Fruit fly (Drosophila melanogaster) whole organism, embryonic: ENCODE measurements around the gene CG33262.

Source experiments
- Atf3 ChIP-seq: fragments of 200-800 bp; sonication (Bioruptor generic); optimal IDR thresholded peaks from 3 replicates; lab custom pipeline; 2016; ENCODE audit warnings: missing biosample characterization, missing genetic modification characterization
- CG11085 ChIP-seq: fragments of 200-800 bp; sonication (Bioruptor generic); IDR thresholded peaks from 2 replicates; pipeline ENCODE4 v1.3.6; 2022; ENCODE audit warnings: missing biosample characterization, missing genetic modification characterization
- CG11723 ChIP-seq: fragments of 200-800 bp; sonication (Bioruptor generic); optimal IDR thresholded peaks from 2 replicates; lab custom pipeline; 2017; ENCODE audit warnings: missing biosample characterization, mild to moderate bottlenecking, missing genetic modification characterization
- CG15073 ChIP-seq: fragments of 200-800 bp; sonication (Bioruptor generic); optimal IDR thresholded peaks from 2 replicates; lab custom pipeline; 2016; ENCODE audit warnings: missing biosample characterization, missing genetic modification characterization
- CG16779 ChIP-seq: fragments of 200-800 bp; sonication (Bioruptor generic); IDR thresholded peaks from 2 replicates; pipeline ENCODE4 v1.3.6; 2022; ENCODE audit warnings: missing biosample characterization, missing genetic modification characterization
- CG17328 ChIP-seq: fragments of 200-800 bp; sonication (Bioruptor generic); IDR thresholded peaks from 2 replicates; pipeline ENCODE4 v1.3.6; 2022; ENCODE audit warnings: missing biosample characterization, missing genetic modification characterization
- CG17802 ChIP-seq: fragments of 200-800 bp; sonication (Bioruptor generic); optimal IDR thresholded peaks from 2 replicates; lab custom pipeline; 2018; ENCODE audit warnings: missing biosample characterization, mild to moderate bottlenecking, missing genetic modification characterization, moderate library complexity
- CG17912 ChIP-seq: fragments of 200-800 bp; sonication (Bioruptor generic); optimal IDR thresholded peaks from 2 replicates; lab custom pipeline; 2018; ENCODE audit warnings: missing biosample characterization, mild to moderate bottlenecking, missing genetic modification characterization
- CG31388 ChIP-seq: fragments of 200-800 bp; sonication (Bioruptor generic); optimal IDR thresholded peaks from 2 replicates; lab custom pipeline; 2016; ENCODE audit warnings: missing biosample characterization, missing genetic modification characterization
- CG32532 ChIP-seq: fragments of 200-800 bp; sonication (Bioruptor generic); IDR thresholded peaks from 2 replicates; pipeline ENCODE4 v1.3.6; 2022; ENCODE audit warnings: missing biosample characterization, missing genetic modification characterization
- CG3726 ChIP-seq: fragments of 200-800 bp; sonication (Bioruptor generic); IDR thresholded peaks from 3 replicates; pipeline ENCODE4, ENCODE4 v1.3.6; 2022; ENCODE audit warnings: missing biosample characterization, missing genetic modification characterization
- CG6689 ChIP-seq: fragments of 200-800 bp; sonication (Bioruptor generic); IDR thresholded peaks from 2 replicates; pipeline ENCODE4 v1.3.6; 2022; ENCODE audit warnings: missing biosample characterization, missing genetic modification characterization
- CG6791 ChIP-seq: fragments of 200-800 bp; sonication (Bioruptor generic); IDR thresholded peaks from 3 replicates; pipeline ENCODE4 v1.3.6; 2022; ENCODE audit warnings: missing biosample characterization, missing genetic modification characterization; ENCODE audit not compliant: partially characterized antibody
- CG7745 ChIP-seq: fragments of 200-800 bp; sonication (Bioruptor generic); optimal IDR thresholded peaks from 2 replicates; lab custom pipeline; 2018; ENCODE audit warnings: missing biosample characterization, mild to moderate bottlenecking, missing genetic modification characterization, moderate library complexity
- CG7786 ChIP-seq: fragments of 200-800 bp; sonication (Bioruptor generic); optimal IDR thresholded peaks from 2 replicates; lab custom pipeline; 2016; ENCODE audit warnings: missing biosample characterization, missing genetic modification characterization
- CG7963 ChIP-seq: fragments of 200-800 bp; sonication (Bioruptor generic); IDR thresholded peaks from 3 replicates; pipeline ENCODE4 v1.3.6; 2022; ENCODE audit warnings: missing biosample characterization, missing genetic modification characterization; ENCODE audit not compliant: partially characterized antibody
- CkIIα-i1 ChIP-seq: fragments of 200-800 bp; sonication (Bioruptor generic); IDR thresholded peaks from 2 replicates; pipeline ENCODE4 v1.3.6; 2022; ENCODE audit warnings: missing biosample characterization, missing genetic modification characterization
- Gsc ChIP-seq: fragments of 200-800 bp; sonication (Bioruptor generic); IDR thresholded peaks from 2 replicates; pipeline ENCODE4 v1.3.6; 2022; ENCODE audit warnings: missing biosample characterization, missing genetic modification characterization
- Gug ChIP-seq: fragments of 200-800 bp; sonication (Bioruptor generic); IDR thresholded peaks from 4 replicates; pipeline ENCODE4 v1.3.6; 2022; ENCODE audit warnings: missing biosample characterization, missing genetic modification characterization
- H15 ChIP-seq: fragments of 200-800 bp; sonication (Bioruptor generic); IDR thresholded peaks from 3 replicates; pipeline ENCODE4 v1.3.6; 2022; ENCODE audit warnings: missing biosample characterization, missing genetic modification characterization
- HmgD ChIP-seq: fragments of 200-800 bp; sonication (Bioruptor generic); optimal IDR thresholded peaks from 3 replicates; lab custom pipeline; 2016; ENCODE audit warnings: missing biosample characterization, missing genetic modification characterization
- Hmx ChIP-seq: fragments of 200-800 bp; sonication (Bioruptor generic); optimal IDR thresholded peaks from 2 replicates; lab custom pipeline; 2016; ENCODE audit warnings: missing biosample characterization, missing genetic modification characterization
- Lpt ChIP-seq: fragments of >200 bp; optimal IDR thresholded peaks from 2 replicates; lab custom pipeline; 2018; ENCODE audit warnings: missing biosample characterization, missing genetic modification characterization
- TFAM ChIP-seq: fragments of 200-800 bp; sonication (Bioruptor generic); optimal IDR thresholded peaks from 2 replicates; lab custom pipeline; 2017; ENCODE audit warnings: missing biosample characterization, missing genetic modification characterization, inconsistent platforms
- Usf ChIP-seq: fragments of 200-800 bp; sonication (Bioruptor generic); optimal IDR thresholded peaks from 2 replicates; lab custom pipeline; 2017; ENCODE audit warnings: missing genotype, missing biosample characterization, missing genetic modification characterization
- ase ChIP-seq: fragments of 200-800 bp; sonication (Bioruptor generic); IDR thresholded peaks from 3 replicates; pipeline ENCODE4 v1.3.6; 2022; ENCODE audit warnings: missing biosample characterization, missing genetic modification characterization
- az2 ChIP-seq: fragments of 200-800 bp; sonication (Bioruptor generic); optimal IDR thresholded peaks from 3 replicates; lab custom pipeline; 2016; ENCODE audit warnings: missing biosample characterization, missing genetic modification characterization
- bbx ChIP-seq: fragments of 200-800 bp; sonication (Bioruptor generic); IDR thresholded peaks from 2 replicates; pipeline ENCODE4 v1.3.6; 2022; ENCODE audit warnings: missing biosample characterization, missing genetic modification characterization; ENCODE audit not compliant: partially characterized antibody
- bcd ChIP-seq: fragments of 200-800 bp; sonication (Bioruptor generic); optimal IDR thresholded peaks from 2 replicates; lab custom pipeline; 2017; ENCODE audit warnings: missing biosample characterization, mild to moderate bottlenecking, missing genetic modification characterization
- cad ChIP-seq: fragments of >200 bp; optimal IDR thresholded peaks from 2 replicates; lab custom pipeline; 2017; ENCODE audit warnings: missing biosample characterization, missing genetic modification characterization
- chm ChIP-seq: fragments of 200-800 bp; sonication (Bioruptor generic); IDR thresholded peaks from 2 replicates; pipeline ENCODE4 v1.3.6; 2022; ENCODE audit warnings: missing biosample characterization, missing genetic modification characterization
- ci ChIP-seq: fragments of 200-800 bp; sonication (Bioruptor generic); IDR thresholded peaks from 3 replicates; pipeline ENCODE4 v1.3.6; 2022; ENCODE audit warnings: missing biosample characterization, missing genetic modification characterization
- crol ChIP-seq: fragments of 200-800 bp; sonication (Bioruptor generic); IDR thresholded peaks from 2 replicates; pipeline ENCODE4 v1.3.6; 2022; ENCODE audit warnings: missing biosample characterization, missing genetic modification characterization
- crp ChIP-seq, 2 experiments: fragments of 200-800 bp; sonication (Bioruptor generic); optimal IDR thresholded peaks; 2 replicates in 1 of 2; 3 replicates in 1 of 2; lab custom pipeline; 2017; ENCODE audit warnings: missing biosample characterization in 2 of 2, missing genetic modification characterization in 2 of 2, mild to moderate bottlenecking in 1 of 2, moderate library complexity in 1 of 2
- dm ChIP-seq: fragments of 200-800 bp; sonication (Bioruptor generic); optimal IDR thresholded peaks from 3 replicates; lab custom pipeline; 2016; ENCODE audit warnings: missing biosample characterization, missing genetic modification characterization
- ind ChIP-seq: fragments of 200-800 bp; sonication (Bioruptor generic); optimal IDR thresholded peaks from 3 replicates; lab custom pipeline; 2016; ENCODE audit warnings: missing biosample characterization, missing genetic modification characterization
- jing ChIP-seq: fragments of 200-800 bp; sonication (Bioruptor generic); optimal IDR thresholded peaks from 2 replicates; lab custom pipeline; 2018; ENCODE audit warnings: missing biosample characterization, mild to moderate bottlenecking, missing genetic modification characterization
- jumu ChIP-seq: fragments of 200-800 bp; sonication (Bioruptor generic); optimal IDR thresholded peaks from 3 replicates; lab custom pipeline; 2016; ENCODE audit warnings: missing biosample characterization, missing genetic modification characterization
- kni ChIP-seq: fragments of 200-800 bp; sonication (Bioruptor generic); optimal IDR thresholded peaks from 3 replicates; lab custom pipeline; 2017; ENCODE audit warnings: mild to moderate bottlenecking, missing biosample characterization, missing genetic modification reagents, missing genetic modification characterization
- knrl ChIP-seq: fragments of 200-800 bp; sonication (Bioruptor generic); IDR thresholded peaks from 3 replicates; pipeline ENCODE4 v1.3.6; 2022; ENCODE audit warnings: missing biosample characterization, missing genetic modification characterization; ENCODE audit not compliant: partially characterized antibody
- lov ChIP-seq, 2 experiments: fragments of 200-800 bp in 1 of 2; fragments of >200 bp in 1 of 2; sonication (Bioruptor generic) in 1 of 2; IDR thresholded peaks in 1 of 2; optimal IDR thresholded peaks in 1 of 2; 2 replicates in 1 of 2; 3 replicates in 1 of 2; pipeline versions ENCODE4 v1.3.6 to Lab custom; 2017 to 2022; ENCODE audit warnings: missing biosample characterization in 1 of 2, missing genetic modification characterization in 1 of 2
- mam ChIP-seq: fragments of 200-800 bp; sonication (Bioruptor generic); optimal IDR thresholded peaks from 3 replicates; lab custom pipeline; 2016; ENCODE audit warnings: missing biosample characterization, missing genetic modification characterization
- nau ChIP-seq: fragments of 200-800 bp; sonication (Bioruptor generic); optimal IDR thresholded peaks from 3 replicates; lab custom pipeline; 2017; ENCODE audit warnings: missing biosample characterization, mild to moderate bottlenecking, missing genetic modification characterization, missing genetic modification reagents
- oc ChIP-seq: fragments of 200-800 bp; sonication (Bioruptor generic); optimal IDR thresholded peaks from 2 replicates; lab custom pipeline; 2018; ENCODE audit warnings: missing biosample characterization, mild to moderate bottlenecking, missing genetic modification characterization, moderate library complexity
- sd ChIP-seq: fragments of 200-800 bp; sonication (Bioruptor generic); optimal IDR thresholded peaks from 3 replicates; lab custom pipeline; 2018; ENCODE audit warnings: missing biosample characterization, mild to moderate bottlenecking, missing genetic modification characterization, moderate library complexity
- tx ChIP-seq: fragments of 200-800 bp; sonication (Bioruptor generic); optimal IDR thresholded peaks from 2 replicates; lab custom pipeline; 2016; ENCODE audit warnings: missing biosample characterization, missing genetic modification characterization

CG33262 gene

DNA sequence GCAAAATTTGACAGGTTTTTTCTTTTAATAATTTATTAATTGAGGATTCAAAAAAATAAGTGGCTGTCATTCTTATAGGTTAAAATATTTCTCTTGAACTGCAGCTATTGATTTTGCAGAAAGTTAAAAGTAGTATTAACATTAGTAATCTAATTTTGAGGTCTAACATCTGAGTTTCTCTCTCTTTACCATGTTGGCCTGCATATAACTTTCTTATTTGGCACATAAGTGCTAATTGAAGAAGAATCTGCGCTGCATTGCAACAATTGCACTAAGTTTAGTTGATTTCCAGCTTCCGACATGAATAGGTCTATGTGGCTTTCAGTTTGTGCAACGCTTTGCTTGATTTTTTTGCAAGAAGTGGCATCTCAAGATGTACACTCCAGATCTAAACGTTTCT lies at the start of gene CG33262:
Gene CG33262 (plus strand): TSS at position 301 of the 400 bp plus-strand sequence.
- no peak for TF ChIP-seq bcd (GFP tag; lab: Kevin White, UChicago)
- no peak for TF ChIP-seq Hmx (GFP tag; lab: Kevin White, UChicago)
- no peak for TF ChIP-seq cad (GFP tag; lab: Kevin White, UChicago)
- TF ChIP-seq Gug, result no peak
- no peak for TF ChIP-seq ase (GFP tag; lab: Robert Waterston, UW)
- no peak for TF ChIP-seq CG6791 (GFP tag; lab: Robert Waterston, UW)
- no peak for TF ChIP-seq ind (GFP tag; lab: Kevin White, UChicago)
- no peak for TF ChIP-seq chm (GFP tag; lab: Robert Waterston, UW)
- no peak for TF ChIP-seq CG17912 (GFP tag; lab: Kevin White, UChicago)
- TF ChIP-seq ci, result no peak
- TF ChIP-seq CG17328 (GFP tag; lab: Robert Waterston, UW), result no peak
- no peak for TF ChIP-seq dm (GFP tag; lab: Kevin White, UChicago)

- no peak for TF ChIP-seq jumu (GFP tag; lab: Kevin White, UChicago)
- TF ChIP-seq sd, result no peak
- TF ChIP-seq CG31388 (GFP tag; lab: Kevin White, UChicago), result no peak
- no peak for TF ChIP-seq CG11085 (GFP tag; lab: Robert Waterston, UW)
- TF ChIP-seq Gsc, result no peak
- TF ChIP-seq knrl (GFP tag; lab: Robert Waterston, UW), result no peak
- TF ChIP-seq nau (GFP tag; lab: Kevin White, UChicago), result no peak
- TF ChIP-seq CG17802, result no peak
- no peak for TF ChIP-seq az2 (GFP tag; lab: Kevin White, UChicago)
- no peak for TF ChIP-seq CG11723
- no peak for TF ChIP-seq tx
- TF ChIP-seq cad (GFP tag; lab: Kevin White, UChicago), result no peak
- TF ChIP-seq CG7745 (tag; lab: Kevin White, UChicago), result no peak
- no peak for TF ChIP-seq CG32532 (GFP tag; lab: Robert Waterston, UW)
- no peak for TF ChIP-seq TFAM (GFP tag; lab: Kevin White, UChicago)
- TF ChIP-seq HmgD (GFP tag; lab: Kevin White, UChicago), result no peak
- no peak for TF ChIP-seq CG16779
These were observed 48.9 kb upstream of the CG33262 start, which contains the start of gene CG17300 for dm6 chr3L:13087189-13087588. CG17300 (minus strand) TSS chr3L:13087289.

- no peak for TF ChIP-seq Atf3 (GFP tag; lab: Kevin White, UChicago)
- no peak for TF ChIP-seq Usf (GFP tag; lab: Kevin White, UChicago)
- no peak for TF ChIP-seq CG6689 (GFP tag; lab: Robert Waterston, UW)
- no peak for TF ChIP-seq jing (GFP tag; lab: Kevin White, UChicago)
- TF ChIP-seq crp (GFP tag; optimal IDR thresholded peaks at IDR 0.05; lab: Kevin White, UChicago), result no peak
- TF ChIP-seq CkIIα-i1 (GFP tag; lab: Robert Waterston, UW), result no peak
- TF ChIP-seq CG3726 (GFP tag; lab: Robert Waterston, UW), result no peak
- TF ChIP-seq bbx (GFP tag; lab: Robert Waterston, UW), result no peak
These were observed 46.2 kb upstream of the CG33262 start, which contains the start of gene CG11251 for dm6 chr3L:13089869-13090268. CG11251 (minus strand) TSS chr3L:13089969.

DNA sequence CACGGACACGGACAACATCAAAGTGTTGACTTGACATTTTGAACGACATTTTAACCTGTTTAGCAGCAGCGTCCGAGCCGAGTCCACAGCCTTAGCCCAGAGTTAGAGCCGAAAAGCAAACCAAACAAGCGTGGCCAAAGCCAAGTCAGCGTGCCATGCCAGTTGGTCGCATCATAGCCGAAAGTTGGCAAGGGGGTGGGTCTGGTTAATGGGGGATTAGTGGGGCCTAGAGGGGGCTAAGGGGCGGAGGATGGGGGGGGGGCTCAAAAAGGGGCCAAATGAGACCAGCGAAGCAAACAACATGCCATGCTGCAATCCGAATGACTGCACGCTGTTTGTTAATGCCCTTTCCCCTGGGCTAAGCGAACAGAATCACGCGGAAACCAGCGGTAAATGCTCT lies 36.9 kb upstream of the CG33262 start:
- TF ChIP-seq H15 (no peak), lov (optimal IDR thresholded peaks at IDR 0.05; lab: Kevin White, UChicago) (no peak), lov (GFP tag; IDR thresholded peaks at IDR 0.05; lab: Robert Waterston, UW) (0 out of 3 replicates have a peak, but pooled peaks have one; percentile 24), CG31388 (GFP tag; lab: Kevin White, UChicago) (no peak), Lpt (no peak), mam (no peak), CG7963 (0 out of 3 replicates have a peak, but pooled peaks have one; percentile 33), kni (GFP tag; lab: Kevin White, UChicago) (peak; percentile 13), oc (tag; lab: Kevin White, UChicago) (peak; percentile 75), crol (GFP tag; lab: Robert Waterston, UW) (peak; percentile 80), CG15073 (GFP tag; lab: Kevin White, UChicago) (no peak), CG7786 (GFP tag; lab: Kevin White, UChicago) (no peak)
